Fruit fly (Drosophila melanogaster): ENCODE data around the gene CG42729.

CG42729 gene

dm6 chr3L:15532368-15533030, 5.2 kb upstream of the CG42729 start (continued):
- TF ChIP-seq Asciz (GFP tag; optimal IDR thresholded peaks at IDR 0.05), result peak; percentile 6
- 0 out of 3 replicates have a peak, but pooled peaks have one; percentile 39 for TF ChIP-seq C15 (GFP tag; IDR thresholded peaks at IDR 0.05)
- no peak for TF ChIP-seq CG7745 (tag; optimal IDR thresholded peaks at IDR 0.05)
- TF ChIP-seq CG1024 (GFP tag; IDR thresholded peaks at IDR 0.05), result peak; percentile 29; the same call in 1 of the 2 replicates
- peak; percentile 16 for TF ChIP-seq Atf-2 (GFP tag; optimal IDR thresholded peaks at IDR 0.05)
- TF ChIP-seq dmrt11E (tag; optimal IDR thresholded peaks at IDR 0.05), result no peak
- peak; percentile 3 for TF ChIP-seq Xbp1 (GFP tag; optimal IDR thresholded peaks at IDR 0.05)
- TF ChIP-seq Oli (tag; optimal IDR thresholded peaks at IDR 0.05), result peak; percentile 25
- peak; percentile 63 for TF ChIP-seq slbo (GFP tag; IDR thresholded peaks at IDR 0.05)
- TF ChIP-seq CG13296 (GFP tag; optimal IDR thresholded peaks at IDR 0.05), result no peak
- TF ChIP-seq CG13287 (GFP tag; IDR thresholded peaks at IDR 0.05; ENCODE audit: partially characterized antibody), result peak; percentile 25; the same call in 1 of the 2 replicates
- peak; percentile 76 for TF ChIP-seq crol (GFP tag; IDR thresholded peaks at IDR 0.05)
- TF ChIP-seq Sox100B (GFP tag; optimal IDR thresholded peaks at IDR 0.05), result peak; percentile 78
- TF ChIP-seq Ets65A (GFP tag), result no peak
- TF ChIP-seq maf-S (GFP tag; optimal IDR thresholded peaks at IDR 0.05), result no peak
- 0 out of 3 replicates have a peak, but pooled peaks have one; percentile 25 for TF ChIP-seq so (GFP tag; IDR thresholded peaks at IDR 0.05)
- TF ChIP-seq CG3163 (GFP tag; optimal IDR thresholded peaks at IDR 0.05), result peak; percentile 89
- TF ChIP-seq dpn (GFP tag; optimal IDR thresholded peaks at IDR 0.05), result no peak
- TF ChIP-seq CG17829 (tag; optimal IDR thresholded peaks at IDR 0.05), result peak; percentile 14
- TF ChIP-seq wor (GFP tag; IDR thresholded peaks at IDR 0.05), result peak; percentile 32; the same call in 1 of the 2 replicates
- peak; percentile 21; the same call in 1 of the 4 replicates for TF ChIP-seq Gug (GFP tag; IDR thresholded peaks at IDR 0.05)
- TF ChIP-seq sug (tag; optimal IDR thresholded peaks at IDR 0.05), result peak; percentile 14
- TF ChIP-seq CG14050 (GFP tag; IDR thresholded peaks at IDR 0.05), result peak; percentile 9; the same call in 1 of the 3 replicates
- peak; percentile 32 for TF ChIP-seq CG30403 (GFP tag; optimal IDR thresholded peaks at IDR 0.05)
- no peak for TF ChIP-seq knrl (GFP tag; IDR thresholded peaks at IDR 0.05; ENCODE audit: partially characterized antibody)
- TF ChIP-seq unc-4 (GFP tag; IDR thresholded peaks at IDR 0.05; ENCODE audit: partially characterized antibody), result no peak
- TF ChIP-seq Scr (GFP tag; IDR thresholded peaks at IDR 0.05; ENCODE audit: partially characterized antibody), result no peak
- no peak for TF ChIP-seq stc (GFP tag; IDR thresholded peaks at IDR 0.05)
- no peak for TF ChIP-seq CG34376 (GFP tag; optimal IDR thresholded peaks at IDR 0.05)
- TF ChIP-seq phol (tag; optimal IDR thresholded peaks at IDR 0.05), result peak; percentile 74
- peak; percentile 43 for TF ChIP-seq trem (tag; optimal IDR thresholded peaks at IDR 0.05)
- no peak for TF ChIP-seq prd (optimal IDR thresholded peaks at IDR 0.05)
- TF ChIP-seq prd (GFP tag; IDR thresholded peaks at IDR 0.05), result peak; percentile 70
- no peak for TF ChIP-seq CG4854 (GFP tag; optimal IDR thresholded peaks at IDR 0.05)
- TF ChIP-seq lmd (GFP tag; IDR thresholded peaks at IDR 0.05), result peak; percentile 58
- TF ChIP-seq bsh (GFP tag; optimal IDR thresholded peaks at IDR 0.05), result peak in 1 of 2 experiments; percentile 15
- TF ChIP-seq CG4360 (GFP tag; IDR thresholded peaks at IDR 0.05), result no peak
- peak; percentile 38 for TF ChIP-seq CG7839 (tag; optimal IDR thresholded peaks at IDR 0.05)
- TF ChIP-seq ab (GFP tag; optimal IDR thresholded peaks at IDR 0.05), result no peak
- peak; percentile 54; the same call in 2 of the 3 replicates for TF ChIP-seq ci (GFP tag; IDR thresholded peaks at IDR 0.05)
- no peak for TF ChIP-seq ewg (GFP tag; optimal IDR thresholded peaks at IDR 0.05)
- no peak for TF ChIP-seq CG1647 (GFP tag; optimal IDR thresholded peaks at IDR 0.05)
- peak; percentile 59; the same call in 1 of the 2 replicates for TF ChIP-seq CG14014 (GFP tag; IDR thresholded peaks at IDR 0.05)
- TF ChIP-seq CG7556 (GFP tag; optimal IDR thresholded peaks at IDR 0.05), result peak; percentile 54
- TF ChIP-seq Mad (GFP tag; optimal IDR thresholded peaks at IDR 0.05), result no peak
- TF ChIP-seq Lim3 (GFP tag; IDR thresholded peaks at IDR 0.05), result no peak
- TF ChIP-seq ham (GFP tag; IDR thresholded peaks at IDR 0.05), result no peak
- peak; percentile 79 for TF ChIP-seq CG18262 (tag; optimal IDR thresholded peaks at IDR 0.05)
- no peak for TF ChIP-seq CG8388 (GFP tag; optimal IDR thresholded peaks at IDR 0.05)
- TF ChIP-seq CG14441 (GFP tag; IDR thresholded peaks at IDR 0.05), result peak; percentile 63

Data from whole organism, embryonic.